Fruit fly (Drosophila melanogaster): Measurements from ENCODE around the gene Gyc88E.
A peak's percentile ranks its signal among the peaks of the same experiment; 100 is the strongest.

The Gyc88E gene

dm6 chr3R:15138251-15138650 lies 11.9 kb upstream of the Gyc88E start:
- TF ChIP-seq CG4496 (GFP tag; IDR thresholded peaks at IDR 0.05) = no peak
- TF ChIP-seq gl (tag; optimal IDR thresholded peaks at IDR 0.05) = no peak
- TF ChIP-seq CG17806 (tag; optimal IDR thresholded peaks at IDR 0.05) = no peak
- no peak for TF ChIP-seq EcR (GFP tag; optimal IDR thresholded peaks at IDR 0.05)
- no peak for TF ChIP-seq CG14655 (GFP tag; optimal IDR thresholded peaks at IDR 0.05)
- TF ChIP-seq D1 (tag; optimal IDR thresholded peaks at IDR 0.05) = no peak
- TF ChIP-seq CG10348 (GFP tag; IDR thresholded peaks at IDR 0.05) = no peak
- TF ChIP-seq Ets98B (GFP tag; IDR thresholded peaks at IDR 0.05) = no peak
- no peak for TF ChIP-seq CG34367 (tag; optimal IDR thresholded peaks at IDR 0.05)
- TF ChIP-seq CG8301 (tag; optimal IDR thresholded peaks at IDR 0.05) = no peak
- TF ChIP-seq CG12605 (GFP tag; IDR thresholded peaks at IDR 0.05) = no peak
- TF ChIP-seq CG9948 (tag; optimal IDR thresholded peaks at IDR 0.05) = no peak

- TF ChIP-seq Snoo (tag; optimal IDR thresholded peaks at IDR 0.05) (peak; percentile 21), rn (GFP tag; IDR thresholded peaks at IDR 0.05) (no peak)
These were observed 11.0 kb upstream of the Gyc88E start for dm6 chr3R:15139010-15139815.

dm6 chr3R:15139816-15140473 lies 10.2 kb upstream of the Gyc88E start, which contains the start of gene CG3987:
CG3987 (plus strand) TSS chr3R:15139958.
- TF ChIP-seq CG8159 (tag; optimal IDR thresholded peaks at IDR 0.05) (no peak), Pif1A (GFP tag; optimal IDR thresholded peaks at IDR 0.05) (no peak), fd96Ca (GFP tag; IDR thresholded peaks at IDR 0.05) (no peak), CG32121 (GFP tag; IDR thresholded peaks at IDR 0.05) (no peak), EcR (GFP tag; optimal IDR thresholded peaks at IDR 0.05) (peak; percentile 17), CG10348 (GFP tag; IDR thresholded peaks at IDR 0.05) (no peak)

dm6 chr3R:15145491-15145890 lies 4.7 kb upstream of the Gyc88E start:
- no peak; the same call in 1 of the 2 replicates for TF ChIP-seq CG10348 (GFP tag; IDR thresholded peaks at IDR 0.05)
- peak; percentile 65 for TF ChIP-seq CG17806 (tag; optimal IDR thresholded peaks at IDR 0.05)
- peak; percentile 75 for TF ChIP-seq CG8159 (tag; optimal IDR thresholded peaks at IDR 0.05)
- TF ChIP-seq EcR (GFP tag; optimal IDR thresholded peaks at IDR 0.05) = peak; percentile 5
- peak; percentile 87 for TF ChIP-seq CG4496 (GFP tag; IDR thresholded peaks at IDR 0.05)
- TF ChIP-seq Pif1B (GFP tag; optimal IDR thresholded peaks at IDR 0.05) = peak; percentile 66
- TF ChIP-seq CG34367 (tag; optimal IDR thresholded peaks at IDR 0.05) = peak; percentile 66
- TF ChIP-seq fd96Ca (GFP tag; IDR thresholded peaks at IDR 0.05) = peak; percentile 80
- peak; percentile 44 for TF ChIP-seq Snoo (tag; optimal IDR thresholded peaks at IDR 0.05)
- TF ChIP-seq CG9948 (tag; optimal IDR thresholded peaks at IDR 0.05) = peak; percentile 73
- no peak for TF ChIP-seq rn (GFP tag; IDR thresholded peaks at IDR 0.05)
- TF ChIP-seq CG13204 (GFP tag; optimal IDR thresholded peaks at IDR 0.05) = no peak
- TF ChIP-seq Pif1A (GFP tag; optimal IDR thresholded peaks at IDR 0.05) = peak; percentile 56
- no peak for TF ChIP-seq D1 (tag; optimal IDR thresholded peaks at IDR 0.05)
- no peak for TF ChIP-seq CG14655 (GFP tag; optimal IDR thresholded peaks at IDR 0.05)
- TF ChIP-seq CG12605 (GFP tag; IDR thresholded peaks at IDR 0.05) = peak; percentile 79; the same call in 1 of the 2 replicates
- peak; percentile 70; the same call in 1 of the 2 replicates for TF ChIP-seq CG32121 (GFP tag; IDR thresholded peaks at IDR 0.05)
- no peak for TF ChIP-seq gl (tag; optimal IDR thresholded peaks at IDR 0.05)
- TF ChIP-seq CG15710 (tag; optimal IDR thresholded peaks at IDR 0.05) = peak; percentile 77
- TF ChIP-seq CG8301 (tag; optimal IDR thresholded peaks at IDR 0.05) = no peak
- TF ChIP-seq Ets98B (GFP tag; IDR thresholded peaks at IDR 0.05) = peak; percentile 88

- TF ChIP-seq CG14655 (GFP tag; optimal IDR thresholded peaks at IDR 0.05) = no peak
- peak; percentile 69 for TF ChIP-seq EcR (GFP tag; optimal IDR thresholded peaks at IDR 0.05)
- no peak for TF ChIP-seq CG13204 (GFP tag; optimal IDR thresholded peaks at IDR 0.05)
- TF ChIP-seq fd96Ca (GFP tag; IDR thresholded peaks at IDR 0.05) = no peak
- TF ChIP-seq CG12605 (GFP tag; IDR thresholded peaks at IDR 0.05) = peak; percentile 25; the same call in 1 of the 2 replicates
These were observed 3.7 kb upstream of the Gyc88E start for dm6 chr3R:15146408-15147037.

dm6 chr3R:15147038-15147744 lies 3.0 kb upstream of the Gyc88E start, which contains the start of gene Glys:
Glys (minus strand) TSS chr3R:15147531.
- TF ChIP-seq gl (tag; optimal IDR thresholded peaks at IDR 0.05) = peak; percentile 78
- TF ChIP-seq CG14655 (GFP tag; optimal IDR thresholded peaks at IDR 0.05) = peak; percentile 67
- TF ChIP-seq D1 (tag; optimal IDR thresholded peaks at IDR 0.05) = no peak
- peak; percentile 87 for TF ChIP-seq CG12605 (GFP tag; IDR thresholded peaks at IDR 0.05)
- peak; percentile 20 for TF ChIP-seq EcR (GFP tag; optimal IDR thresholded peaks at IDR 0.05)
- TF ChIP-seq Pif1A (GFP tag; optimal IDR thresholded peaks at IDR 0.05) = peak; percentile 80
- peak; percentile 57 for TF ChIP-seq Snoo (tag; optimal IDR thresholded peaks at IDR 0.05)
- peak; percentile 81 for TF ChIP-seq Ets98B (GFP tag; IDR thresholded peaks at IDR 0.05)
- peak; percentile 63 for TF ChIP-seq CG8301 (tag; optimal IDR thresholded peaks at IDR 0.05)
- TF ChIP-seq CG9948 (tag; optimal IDR thresholded peaks at IDR 0.05) = no peak
- peak; percentile 84 for TF ChIP-seq CG4496 (GFP tag; IDR thresholded peaks at IDR 0.05)
- TF ChIP-seq CG13204 (GFP tag; optimal IDR thresholded peaks at IDR 0.05) = no peak
- TF ChIP-seq CG15710 (tag; optimal IDR thresholded peaks at IDR 0.05) = peak; percentile 45
- no peak for TF ChIP-seq CG10348 (GFP tag; IDR thresholded peaks at IDR 0.05)
- peak; percentile 73 for TF ChIP-seq Pif1B (GFP tag; optimal IDR thresholded peaks at IDR 0.05)
- no peak for TF ChIP-seq rn (GFP tag; IDR thresholded peaks at IDR 0.05)
- peak; percentile 84 for TF ChIP-seq fd96Ca (GFP tag; IDR thresholded peaks at IDR 0.05)
- TF ChIP-seq CG32121 (GFP tag; IDR thresholded peaks at IDR 0.05) = peak; percentile 73; the same call in 1 of the 2 replicates
- peak; percentile 63 for TF ChIP-seq CG34367 (tag; optimal IDR thresholded peaks at IDR 0.05)
- peak; percentile 44 for TF ChIP-seq CG17806 (tag; optimal IDR thresholded peaks at IDR 0.05)
- TF ChIP-seq CG8159 (tag; optimal IDR thresholded peaks at IDR 0.05) = peak; percentile 53
